Fruit fly (Drosophila melanogaster) whole organism, embryonic: ENCODE results near the gene Cpr30F.

Experiments
- CG11504 ChIP-seq: fragments of 200-800 bp; sonication (Bioruptor generic); optimal IDR thresholded peaks from 3 replicates; lab custom pipeline; 2019; ENCODE audit warnings: missing biosample characterization, mild to moderate bottlenecking, missing genetic modification characterization, moderate library complexity
- CG12104 ChIP-seq: fragments of 200-800 bp; sonication (Bioruptor generic); optimal IDR thresholded peaks from 3 replicates; lab custom pipeline; 2016; ENCODE audit warnings: missing biosample characterization, missing genetic modification characterization
- CG1233 ChIP-seq: fragments of 200-800 bp; sonication (Bioruptor generic); optimal IDR thresholded peaks from 4 replicates; lab custom pipeline; 2018; ENCODE audit warnings: missing biosample characterization, mild to moderate bottlenecking, missing genetic modification characterization
- CG14965 ChIP-seq: fragments of 200-800 bp; sonication (Bioruptor generic); optimal IDR thresholded peaks from 2 replicates; lab custom pipeline; 2016; ENCODE audit warnings: missing biosample characterization, missing genetic modification characterization, borderline replicate concordance
- CG15601 ChIP-seq: fragments of 200-800 bp; sonication (Bioruptor generic); optimal IDR thresholded peaks from 3 replicates; lab custom pipeline; 2019; ENCODE audit warnings: missing biosample characterization, mild to moderate bottlenecking, missing genetic modification characterization, moderate library complexity
- CG16813 ChIP-seq: fragments of 200-800 bp; sonication (Bioruptor generic); IDR thresholded peaks from 3 replicates; pipeline ENCODE4 v1.3.6; 2022; ENCODE audit warnings: missing biosample characterization, missing genetic modification characterization; ENCODE audit not compliant: partially characterized antibody
- CG17186 ChIP-seq: fragments of 200-800 bp; sonication (Bioruptor generic); optimal IDR thresholded peaks from 3 replicates; lab custom pipeline; 2017; ENCODE audit warnings: missing biosample characterization, missing genetic modification reagents, missing genetic modification characterization
- CG17385 ChIP-seq: fragments of 200-800 bp; sonication (Bioruptor generic); optimal IDR thresholded peaks from 3 replicates; lab custom pipeline; 2018; ENCODE audit warnings: missing biosample characterization, mild to moderate bottlenecking, missing genetic modification characterization
- CG3065 ChIP-seq: fragments of 200-800 bp; sonication (Bioruptor generic); optimal IDR thresholded peaks from 2 replicates; lab custom pipeline; 2016; ENCODE audit warnings: missing biosample characterization, missing genetic modification characterization
- CG32532 ChIP-seq: fragments of 200-800 bp; sonication (Bioruptor generic); IDR thresholded peaks from 2 replicates; pipeline ENCODE4 v1.3.6; 2022; ENCODE audit warnings: missing biosample characterization, missing genetic modification characterization
- CG4730 ChIP-seq: fragments of 200-800 bp; sonication (Bioruptor generic); IDR thresholded peaks from 2 replicates; pipeline ENCODE4 v1.3.6; 2022; ENCODE audit warnings: missing biosample characterization, missing genetic modification characterization
- CG6689 ChIP-seq: fragments of 200-800 bp; sonication (Bioruptor generic); IDR thresholded peaks from 2 replicates; pipeline ENCODE4 v1.3.6; 2022; ENCODE audit warnings: missing biosample characterization, missing genetic modification characterization
- CG7271 ChIP-seq: fragments of 200-800 bp; sonication (Bioruptor generic); optimal IDR thresholded peaks from 2 replicates; lab custom pipeline; 2018; ENCODE audit warnings: missing biosample characterization, mild to moderate bottlenecking, missing genetic modification characterization, moderate library complexity
- CG7987 ChIP-seq: fragments of 200-800 bp; sonication (Bioruptor generic); optimal IDR thresholded peaks from 2 replicates; lab custom pipeline; 2018; ENCODE audit warnings: missing biosample characterization, mild to moderate bottlenecking, missing genetic modification characterization, moderate library complexity
- CG9437 ChIP-seq: fragments of 200-800 bp; sonication (Bioruptor generic); optimal IDR thresholded peaks from 2 replicates; lab custom pipeline; 2018; ENCODE audit warnings: missing biosample characterization, mild to moderate bottlenecking, missing genetic modification characterization
- CHES-1-like ChIP-seq: fragments of 200-800 bp; sonication (Bioruptor generic); optimal IDR thresholded peaks from 2 replicates; lab custom pipeline; 2016; ENCODE audit warnings: missing biosample characterization, missing genetic modification characterization
- CTCF ChIP-seq: fragments of 200-800 bp; sonication (Bioruptor generic); optimal IDR thresholded peaks from 2 replicates; lab custom pipeline; 2017; ENCODE audit warnings: missing biosample characterization, mild to moderate bottlenecking, missing genetic modification characterization, moderate library complexity
- Chrac-16 ChIP-seq: fragments of 200-800 bp; sonication (Bioruptor generic); optimal IDR thresholded peaks from 3 replicates; lab custom pipeline; 2016; ENCODE audit warnings: missing biosample characterization, missing genetic modification characterization
- Dbx ChIP-seq: fragments of 200-800 bp; sonication (Bioruptor generic); IDR thresholded peaks from 3 replicates; pipeline ENCODE4 v1.3.6; 2022; ENCODE audit warnings: missing biosample characterization, missing genetic modification characterization
- Dip2 ChIP-seq: fragments of 200-800 bp; sonication (Bioruptor generic); IDR thresholded peaks from 2 replicates; pipeline ENCODE4 v1.3.6; 2022; ENCODE audit warnings: missing biosample characterization, missing genetic modification characterization
- Drgx ChIP-seq: fragments of 200-800 bp; sonication (Bioruptor generic); IDR thresholded peaks from 2 replicates; pipeline ENCODE4 v1.3.6; 2022; ENCODE audit warnings: missing biosample characterization, missing genetic modification characterization
- E2f1 ChIP-seq: fragments of 200-800 bp; sonication (Bioruptor generic); IDR thresholded peaks from 2 replicates; pipeline ENCODE4 v1.3.6; 2022; ENCODE audit warnings: missing biosample characterization, missing genetic modification characterization
- ERR ChIP-seq: fragments of 200-800 bp; sonication (Bioruptor generic); optimal IDR thresholded peaks from 2 replicates; lab custom pipeline; 2016; ENCODE audit warnings: missing biosample characterization, missing genetic modification characterization
- Fer3 ChIP-seq: fragments of 200-800 bp; sonication (Bioruptor generic); optimal IDR thresholded peaks from 2 replicates; lab custom pipeline; 2018; ENCODE audit warnings: missing biosample characterization, mild to moderate bottlenecking, missing genetic modification characterization, moderate library complexity
- H15 ChIP-seq: fragments of 200-800 bp; sonication (Bioruptor generic); IDR thresholded peaks from 3 replicates; pipeline ENCODE4 v1.3.6; 2022; ENCODE audit warnings: missing biosample characterization, missing genetic modification characterization
- H2.0 ChIP-seq: fragments of 200-800 bp; sonication (Bioruptor generic); IDR thresholded peaks from 2 replicates; pipeline ENCODE4 v1.3.6; 2022; ENCODE audit warnings: missing biosample characterization, missing genetic modification characterization
- Hmr ChIP-seq: fragments of 200-800 bp; sonication (Bioruptor generic); optimal IDR thresholded peaks from 3 replicates; lab custom pipeline; 2017; ENCODE audit warnings: mild to moderate bottlenecking, missing biosample characterization, missing genetic modification reagents, missing genetic modification characterization
- MESR4 ChIP-seq: fragments of 200-800 bp; sonication (Bioruptor generic); optimal IDR thresholded peaks from 2 replicates; lab custom pipeline; 2018; ENCODE audit warnings: missing biosample characterization, mild to moderate bottlenecking, missing genetic modification characterization, moderate library complexity
- NC2β ChIP-seq: fragments of 200-800 bp; sonication (Bioruptor generic); optimal IDR thresholded peaks from 2 replicates; lab custom pipeline; 2016; ENCODE audit warnings: missing biosample characterization, missing genetic modification characterization
- Poxn ChIP-seq: fragments of 200-800 bp; sonication (Bioruptor generic); IDR thresholded peaks from 2 replicates; pipeline ENCODE4 v1.3.6; 2022; ENCODE audit warnings: missing biosample characterization, missing genetic modification characterization
- Usf ChIP-seq: fragments of 200-800 bp; sonication (Bioruptor generic); optimal IDR thresholded peaks from 2 replicates; lab custom pipeline; 2017; ENCODE audit warnings: missing genotype, missing biosample characterization, missing genetic modification characterization
- Xbp1 ChIP-seq: fragments of 200-800 bp; sonication (Bioruptor generic); optimal IDR thresholded peaks from 3 replicates; lab custom pipeline; 2016; ENCODE audit warnings: missing biosample characterization, mild to moderate bottlenecking, missing genetic modification characterization
- al ChIP-seq: fragments of 200-800 bp; sonication (Bioruptor generic); IDR thresholded peaks from 2 replicates; pipeline ENCODE4 v1.3.6; 2022; ENCODE audit warnings: missing biosample characterization, missing genetic modification characterization
- amos ChIP-seq: fragments of 200-800 bp; sonication (Bioruptor generic); IDR thresholded peaks from 2 replicates; pipeline ENCODE4 v1.3.6; 2022; ENCODE audit warnings: missing biosample characterization, missing genetic modification characterization; ENCODE audit not compliant: partially characterized antibody
- ato ChIP-seq: fragments of 200-800 bp; sonication (Bioruptor generic); IDR thresholded peaks from 2 replicates; pipeline ENCODE4 v1.3.6; 2022; ENCODE audit warnings: missing biosample characterization, missing genetic modification characterization; ENCODE audit not compliant: partially characterized antibody
- bbx ChIP-seq: fragments of 200-800 bp; sonication (Bioruptor generic); IDR thresholded peaks from 2 replicates; pipeline ENCODE4 v1.3.6; 2022; ENCODE audit warnings: missing biosample characterization, missing genetic modification characterization; ENCODE audit not compliant: partially characterized antibody
- cad ChIP-seq: fragments of >200 bp; optimal IDR thresholded peaks from 2 replicates; lab custom pipeline; 2017; ENCODE audit warnings: missing biosample characterization, missing genetic modification characterization
- chinmo ChIP-seq: fragments of 200-800 bp; sonication (Bioruptor generic); IDR thresholded peaks from 4 replicates; pipeline ENCODE4 v1.3.6; 2022; ENCODE audit warnings: missing biosample characterization, missing genetic modification characterization; ENCODE audit not compliant: partially characterized antibody
- croc ChIP-seq: fragments of 200-800 bp; sonication (Bioruptor generic); conservative IDR thresholded peaks from 3 replicates; pipeline ENCODE4 v1.3.6; 2022; ENCODE audit warnings: missing biosample characterization, missing genetic modification characterization
- ftz-f1 ChIP-seq: fragments of 200-800 bp; sonication (Bioruptor generic); optimal IDR thresholded peaks from 2 replicates; lab custom pipeline; 2016; ENCODE audit warnings: missing biosample characterization, missing genetic modification characterization
- hth ChIP-seq: fragments of >200 bp; optimal IDR thresholded peaks from 2 replicates; lab custom pipeline; 2017; ENCODE audit warnings: inconsistent platforms
- kah ChIP-seq: fragments of 200-800 bp; sonication (Bioruptor generic); optimal IDR thresholded peaks from 2 replicates; lab custom pipeline; 2018; ENCODE audit warnings: missing biosample characterization, mild to moderate bottlenecking, missing genetic modification characterization
- pita ChIP-seq: fragments of 200-800 bp; sonication (Bioruptor generic); optimal IDR thresholded peaks from 2 replicates; lab custom pipeline; 2017; ENCODE audit warnings: missing biosample characterization, mild to moderate bottlenecking, missing genetic modification characterization
- ranshi ChIP-seq: fragments of 200-800 bp; sonication (Bioruptor generic); IDR thresholded peaks from 2 replicates; pipeline ENCODE4 v1.3.6; 2022; ENCODE audit warnings: missing biosample characterization, missing genetic modification characterization
- seq ChIP-seq: fragments of 200-800 bp; sonication (Bioruptor generic); IDR thresholded peaks from 2 replicates; pipeline ENCODE4 v1.3.6; 2022; ENCODE audit warnings: missing biosample characterization, missing genetic modification characterization
- sim ChIP-seq: fragments of 200-800 bp; sonication (Bioruptor generic); IDR thresholded peaks from 2 replicates; pipeline ENCODE4 v1.3.6; 2022; ENCODE audit warnings: missing biosample characterization, missing genetic modification characterization
- slbo ChIP-seq: fragments of 200-800 bp; sonication (Bioruptor generic); IDR thresholded peaks from 2 replicates; pipeline ENCODE4 v1.3.6; 2022; ENCODE audit warnings: missing biosample characterization, missing genetic modification characterization
- sna ChIP-seq: fragments of 200-800 bp; sonication (Bioruptor generic); IDR thresholded peaks from 2 replicates; pipeline ENCODE4 v1.3.6; 2022; ENCODE audit warnings: missing biosample characterization, missing genetic modification characterization; ENCODE audit not compliant: partially characterized antibody
- sob ChIP-seq: fragments of 200-800 bp; sonication (Bioruptor generic); IDR thresholded peaks from 2 replicates; pipeline ENCODE4 v1.3.6; 2022; ENCODE audit warnings: missing biosample characterization, missing genetic modification characterization
- stc ChIP-seq: fragments of 200-800 bp; sonication (Bioruptor generic); IDR thresholded peaks from 2 replicates; pipeline ENCODE4 v1.3.6; 2022; ENCODE audit warnings: missing biosample characterization, missing genetic modification characterization
- sug ChIP-seq: fragments of 200-800 bp; optimal IDR thresholded peaks from 2 replicates; lab custom pipeline; 2019; ENCODE audit warnings: missing biosample characterization, mild to moderate bottlenecking, missing genetic modification characterization, moderate library complexity
- yki ChIP-seq: fragments of >200 bp; optimal IDR thresholded peaks from 3 replicates; lab custom pipeline; 2018

The Cpr30F gene

DNA sequence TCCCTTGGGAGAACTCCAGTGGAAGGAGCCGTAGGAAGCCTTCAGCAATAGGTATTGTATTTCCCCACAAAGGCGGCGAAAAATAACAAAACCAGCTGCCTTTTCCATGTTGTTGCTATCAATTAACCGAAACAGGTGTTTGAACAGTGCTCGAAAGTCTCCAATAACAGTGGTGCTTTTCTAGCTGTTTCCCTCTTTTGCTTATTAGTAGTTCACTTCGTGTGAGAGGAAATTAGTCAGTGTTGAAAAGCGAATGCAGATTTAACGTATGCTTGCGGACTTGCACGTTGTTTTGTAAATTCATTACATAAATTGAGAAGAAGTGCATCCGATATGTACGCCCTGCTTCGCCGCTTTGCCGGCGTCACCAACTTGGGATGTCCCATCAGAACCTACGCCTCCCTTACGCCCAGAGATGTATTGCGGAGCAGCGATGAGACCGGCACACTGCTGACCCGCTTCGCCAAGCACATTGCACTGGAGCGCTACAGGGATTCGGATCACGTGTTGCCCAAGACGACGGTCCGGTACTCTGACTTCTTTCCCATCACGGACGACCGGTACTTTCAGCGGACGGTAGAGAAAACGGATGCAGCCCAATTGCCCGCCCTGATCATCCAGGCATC is 5.8 kb upstream of the Cpr30F start, which contains the start of the genes Datp and CG4619 (continued):
- no peak for TF ChIP-seq CG7271 (tag; lab: Kevin White, UChicago)
- no peak for TF ChIP-seq seq (GFP tag; lab: Robert Waterston, UW)
- peak; percentile 36; the same call in 1 of the 2 replicates for TF ChIP-seq Drgx
- TF ChIP-seq H15 (GFP tag; lab: Robert Waterston, UW) = peak; percentile 65; the same call in 2 of the 3 replicates
- peak; percentile 22 for TF ChIP-seq NC2β (GFP tag; lab: Kevin White, UChicago)
- TF ChIP-seq sug (tag; lab: Kevin White, UChicago) = no peak
- no peak for TF ChIP-seq Poxn (GFP tag; lab: Robert Waterston, UW)
- TF ChIP-seq slbo (GFP tag; lab: Robert Waterston, UW) = peak; percentile 71
- no peak for TF ChIP-seq CG15601
- no peak for TF ChIP-seq CTCF (GFP tag; lab: Kevin White, UChicago)
- peak; percentile 46 for TF ChIP-seq bbx (GFP tag; lab: Robert Waterston, UW)
- peak; percentile 62; the same call in 2 of the 3 replicates for TF ChIP-seq Dbx
- no peak for TF ChIP-seq Hmr (GFP tag; lab: Kevin White, UChicago)
- TF ChIP-seq CG4730 = no peak
- peak; percentile 97 for TF ChIP-seq kah (GFP tag; lab: Kevin White, UChicago)
- no peak for TF ChIP-seq ranshi
- no peak for TF ChIP-seq CG14965 (GFP tag; lab: Kevin White, UChicago)
- no peak for TF ChIP-seq CG6689 (GFP tag; lab: Robert Waterston, UW)
- TF ChIP-seq sna (GFP tag; lab: Robert Waterston, UW) = no peak; the same call in 1 of the 2 replicates
- TF ChIP-seq Xbp1 (GFP tag; lab: Kevin White, UChicago) = peak; percentile 61
- no peak for TF ChIP-seq CG12104 (GFP tag; lab: Kevin White, UChicago)
- TF ChIP-seq CG16813 (GFP tag; lab: Robert Waterston, UW) = no peak
- TF ChIP-seq CG3065 = no peak
- no peak for TF ChIP-seq pita
- no peak for TF ChIP-seq sim
- peak; percentile 19; the same call in 1 of the 2 replicates for TF ChIP-seq amos (GFP tag; lab: Robert Waterston, UW)
- no peak for TF ChIP-seq yki (lab: Kevin White, UChicago)
- TF ChIP-seq H2.0 (GFP tag; lab: Robert Waterston, UW) = 0 out of 2 replicates have a peak, but pooled peaks have one; percentile 9
- TF ChIP-seq Fer3 = no peak
- no peak for TF ChIP-seq E2f1
- peak; percentile 30 for TF ChIP-seq CG7987 (GFP tag; lab: Kevin White, UChicago)
- TF ChIP-seq Dip2 (GFP tag; lab: Robert Waterston, UW) = no peak
- TF ChIP-seq CG32532 (GFP tag; lab: Robert Waterston, UW) = no peak
- TF ChIP-seq Chrac-16 (GFP tag; lab: Kevin White, UChicago) = peak; percentile 1
- TF ChIP-seq ato (GFP tag; lab: Robert Waterston, UW) = no peak
- TF ChIP-seq CG17186 (GFP tag; lab: Kevin White, UChicago) = peak; percentile 40
- TF ChIP-seq MESR4 (GFP tag; lab: Kevin White, UChicago) = peak; percentile 68
- no peak for TF ChIP-seq ERR (GFP tag; lab: Kevin White, UChicago)
- no peak; the same call in 1 of the 2 replicates for TF ChIP-seq al (GFP tag; lab: Robert Waterston, UW)
- peak; percentile 93 for TF ChIP-seq CG9437 (GFP tag; lab: Kevin White, UChicago)
- TF ChIP-seq ftz-f1 (GFP tag; lab: Kevin White, UChicago) = no peak
- no peak for TF ChIP-seq cad (GFP tag; lab: Kevin White, UChicago)
- TF ChIP-seq Usf (GFP tag; lab: Kevin White, UChicago) = no peak
- peak; percentile 29 for TF ChIP-seq CHES-1-like (GFP tag; lab: Kevin White, UChicago)
- peak; percentile 87 for TF ChIP-seq sob (GFP tag; lab: Robert Waterston, UW)
- no peak for TF ChIP-seq hth (lab: Kevin White, UChicago)
- TF ChIP-seq CG1233 (GFP tag; lab: Kevin White, UChicago) = no peak
- TF ChIP-seq CG11504 = no peak
- no peak for TF ChIP-seq stc (GFP tag; lab: Robert Waterston, UW)
- peak; percentile 24; the same call in 1 of the 3 replicates for TF ChIP-seq croc (GFP tag; lab: Robert Waterston, UW)
- no peak for TF ChIP-seq chinmo (GFP tag; lab: Robert Waterston, UW)
- peak; percentile 56 for TF ChIP-seq CG17385 (GFP tag; lab: Kevin White, UChicago)
